Fruit fly (Drosophila melanogaster) S2 (cell line): Measurements from ENCODE around the gene mRpL36.

Experiments
- CG8478 ChIP-seq: fragments of >200 bp; optimal IDR thresholded peaks from 2 replicates; lab custom pipeline; 2018
- CTCF ChIP-seq, 2 experiments: fragments of >200 bp; optimal IDR thresholded peaks; 2 replicates each; lab custom pipeline; 2018

The mRpL36 gene

dm6 chr3L:8124481-8125359, at the start of gene mRpL36, which contains the start of gene CG7550:
Gene mRpL36 (minus strand): TSS chr3L:8125132.
Gene CG7550 (minus strand): TSS chr3L:8124531.
- no peak for TF ChIP-seq CG8478 (lab: Kevin White, UChicago)
- TF ChIP-seq CTCF (optimal IDR thresholded peaks at IDR 0.05; lab: Kevin White, UChicago): no peak

dm6 chr3L:8165436-8165835, 40.5 kb upstream of the mRpL36 start, which contains the start of gene CG13675:
Gene CG13675 (minus strand): TSS chr3L:8165518.
- TF ChIP-seq CG8478 (lab: Kevin White, UChicago): no peak
- no peak for TF ChIP-seq CTCF (optimal IDR thresholded peaks at IDR 0.05; lab: Kevin White, UChicago)

dm6 chr3L:8159724-8160422, 34.9 kb upstream of the mRpL36 start, which contains the start of gene CG43886:
Gene CG43886 (minus strand): TSS chr3L:8159774.
- TF ChIP-seq CTCF (optimal IDR thresholded peaks at IDR 0.05; lab: Kevin White, UChicago): no peak
- no peak for TF ChIP-seq CG8478 (lab: Kevin White, UChicago)

dm6 chr3L:8158715-8159380, 33.9 kb upstream of the mRpL36 start, which contains the start of gene CG42445:
Gene CG42445 (minus strand): TSS chr3L:8158900.
- no peak for TF ChIP-seq CG8478 (lab: Kevin White, UChicago)
- TF ChIP-seq CTCF (optimal IDR thresholded peaks at IDR 0.05; lab: Kevin White, UChicago): no peak

dm6 chr3L:8157079-8157478, 32.1 kb upstream of the mRpL36 start:
- no peak for TF ChIP-seq CG8478 (lab: Kevin White, UChicago)
- TF ChIP-seq CTCF (optimal IDR thresholded peaks at IDR 0.05; lab: Kevin White, UChicago): no peak

- TF ChIP-seq CG8478 (lab: Kevin White, UChicago) (no peak), CTCF (optimal IDR thresholded peaks at IDR 0.05; lab: Kevin White, UChicago) (no peak)
Measured at dm6 chr3L:8156199-8156598, 31.3 kb upstream of the mRpL36 start.

dm6 chr3L:8155324-8155723, 30.4 kb upstream of the mRpL36 start:
- TF ChIP-seq CTCF (optimal IDR thresholded peaks at IDR 0.05; lab: Kevin White, UChicago) (no peak), CG8478 (lab: Kevin White, UChicago) (no peak)

- TF ChIP-seq CG8478 (lab: Kevin White, UChicago): no peak
- TF ChIP-seq CTCF (optimal IDR thresholded peaks at IDR 0.05; lab: Kevin White, UChicago): no peak
Measured at dm6 chr3L:8154544-8154943, 29.6 kb upstream of the mRpL36 start.

- TF ChIP-seq CTCF (optimal IDR thresholded peaks at IDR 0.05; lab: Kevin White, UChicago): no peak
- TF ChIP-seq CG8478 (lab: Kevin White, UChicago): no peak
Measured at dm6 chr3L:8153206-8153996, 28.5 kb upstream of the mRpL36 start.

dm6 chr3L:8151727-8152199, 26.8 kb upstream of the mRpL36 start, which contains the start of gene CG13676:
Gene CG13676 (minus strand): TSS chr3L:8151813.
- TF ChIP-seq CTCF (optimal IDR thresholded peaks at IDR 0.05; lab: Kevin White, UChicago) (no peak), CG8478 (lab: Kevin White, UChicago) (no peak)

- TF ChIP-seq CTCF (optimal IDR thresholded peaks at IDR 0.05; lab: Kevin White, UChicago) (no peak), CG8478 (lab: Kevin White, UChicago) (no peak)
Measured at dm6 chr3L:8150812-8151211, 25.9 kb upstream of the mRpL36 start.

dm6 chr3L:8150284-8150683, 25.4 kb upstream of the mRpL36 start:
- TF ChIP-seq CG8478 (lab: Kevin White, UChicago) (no peak), CTCF (optimal IDR thresholded peaks at IDR 0.05; lab: Kevin White, UChicago) (no peak)

- no peak for TF ChIP-seq CG8478 (lab: Kevin White, UChicago)
- peak in 1 of 2 experiments; percentile 24 for TF ChIP-seq CTCF (optimal IDR thresholded peaks at IDR 0.05; lab: Kevin White, UChicago)
Measured at dm6 chr3L:8137448-8137906, 12.5 kb upstream of the mRpL36 start, which contains the start of the genes Setx and mus301. Gene Setx (minus strand): TSS chr3L:8137498. Gene mus301 (plus strand): TSS chr3L:8137808.
